Fruit fly (Drosophila melanogaster) whole organism, embryonic: Measurements from ENCODE around the gene CG9667.
A peak's percentile ranks its signal among the peaks of the same experiment; 100 is the strongest.

Source experiments
- Aef1 ChIP-seq: fragments of 200-800 bp; sonication (Bioruptor generic); IDR thresholded peaks from 3 replicates; pipeline ENCODE4 v1.3.6; 2022; ENCODE audit warnings: missing biosample characterization, missing genetic modification characterization
- CG10366 ChIP-seq: fragments of 200-800 bp; sonication (Bioruptor generic); IDR thresholded peaks from 2 replicates; pipeline ENCODE4 v1.3.6; 2022; ENCODE audit warnings: missing biosample characterization, missing genetic modification characterization
- CG12744 ChIP-seq: fragments of 200-800 bp; sonication (Bioruptor generic); optimal IDR thresholded peaks from 2 replicates; lab custom pipeline; 2016; ENCODE audit warnings: missing biosample characterization, missing genetic modification characterization
- CG13123 ChIP-seq: fragments of 200-800 bp; sonication (Bioruptor generic); optimal IDR thresholded peaks from 2 replicates; lab custom pipeline; 2016; ENCODE audit warnings: missing biosample characterization, missing genetic modification characterization
- CG13287 ChIP-seq: fragments of 200-800 bp; sonication (Bioruptor generic); IDR thresholded peaks from 2 replicates; pipeline ENCODE4 v1.3.6; 2022; ENCODE audit warnings: missing biosample characterization, missing genetic modification characterization; ENCODE audit not compliant: partially characterized antibody
- CG14710 ChIP-seq: fragments of 200-800 bp; sonication (Bioruptor generic); optimal IDR thresholded peaks from 3 replicates; lab custom pipeline; 2019; ENCODE audit warnings: missing biosample characterization, mild to moderate bottlenecking, missing genetic modification characterization, moderate library complexity
- CG14965 ChIP-seq: fragments of 200-800 bp; sonication (Bioruptor generic); optimal IDR thresholded peaks from 2 replicates; lab custom pipeline; 2016; ENCODE audit warnings: missing biosample characterization, missing genetic modification characterization, borderline replicate concordance
- CG15073 ChIP-seq: fragments of 200-800 bp; sonication (Bioruptor generic); optimal IDR thresholded peaks from 2 replicates; lab custom pipeline; 2016; ENCODE audit warnings: missing biosample characterization, missing genetic modification characterization
- CG15269 ChIP-seq: fragments of 200-800 bp; sonication (Bioruptor generic); optimal IDR thresholded peaks from 2 replicates; lab custom pipeline; 2018; ENCODE audit warnings: missing biosample characterization, mild to moderate bottlenecking, missing genetic modification characterization, moderate library complexity
- CG15514 ChIP-seq: fragments of 200-800 bp; sonication (Bioruptor generic); optimal IDR thresholded peaks from 3 replicates; lab custom pipeline; 2017; ENCODE audit warnings: missing biosample characterization, missing genetic modification characterization, mild to moderate bottlenecking, moderate library complexity, missing genetic modification reagents
- CG16815 ChIP-seq: fragments of 200-800 bp; sonication (Bioruptor generic); optimal IDR thresholded peaks from 3 replicates; lab custom pipeline; 2017; ENCODE audit warnings: missing biosample characterization, mild to moderate bottlenecking, missing genetic modification characterization
- CG17328 ChIP-seq: fragments of 200-800 bp; sonication (Bioruptor generic); IDR thresholded peaks from 2 replicates; pipeline ENCODE4 v1.3.6; 2022; ENCODE audit warnings: missing biosample characterization, missing genetic modification characterization
- CG17568 ChIP-seq: fragments of 200-800 bp; sonication (Bioruptor generic); optimal IDR thresholded peaks from 2 replicates; lab custom pipeline; 2018; ENCODE audit warnings: missing biosample characterization, mild to moderate bottlenecking, missing genetic modification characterization, moderate library complexity
- CG18599 ChIP-seq: fragments of 200-800 bp; sonication (Bioruptor generic); optimal IDR thresholded peaks from 3 replicates; lab custom pipeline; 2017; ENCODE audit warnings: missing biosample characterization, missing genetic modification characterization, mild to moderate bottlenecking, moderate library complexity, missing genetic modification reagents
- CG2712 ChIP-seq: fragments of 200-800 bp; optimal IDR thresholded peaks from 3 replicates; lab custom pipeline; 2019; ENCODE audit warnings: missing biosample characterization, mild to moderate bottlenecking, missing genetic modification characterization, moderate library complexity
- CG30431 ChIP-seq: fragments of 200-800 bp; sonication (Bioruptor generic); optimal IDR thresholded peaks from 2 replicates; lab custom pipeline; 2017; ENCODE audit warnings: missing biosample characterization, missing genetic modification characterization
- CG4328 ChIP-seq: fragments of 200-800 bp; sonication (Bioruptor generic); optimal IDR thresholded peaks from 3 replicates; lab custom pipeline; 2017; ENCODE audit warnings: missing biosample characterization, missing genetic modification reagents, missing genetic modification characterization
- CG7928 ChIP-seq: fragments of 200-800 bp; sonication (Bioruptor generic); optimal IDR thresholded peaks from 2 replicates; lab custom pipeline; 2017; ENCODE audit warnings: missing biosample characterization, mild to moderate bottlenecking, missing genetic modification characterization
- CG7963 ChIP-seq: fragments of 200-800 bp; sonication (Bioruptor generic); IDR thresholded peaks from 3 replicates; pipeline ENCODE4 v1.3.6; 2022; ENCODE audit warnings: missing biosample characterization, missing genetic modification characterization; ENCODE audit not compliant: partially characterized antibody
- CG7987 ChIP-seq: fragments of 200-800 bp; sonication (Bioruptor generic); optimal IDR thresholded peaks from 2 replicates; lab custom pipeline; 2018; ENCODE audit warnings: missing biosample characterization, mild to moderate bottlenecking, missing genetic modification characterization, moderate library complexity
- CkIIα-i1 ChIP-seq: fragments of 200-800 bp; sonication (Bioruptor generic); IDR thresholded peaks from 2 replicates; pipeline ENCODE4 v1.3.6; 2022; ENCODE audit warnings: missing biosample characterization, missing genetic modification characterization
- Ets65A ChIP-seq: fragments of 200-800 bp; sonication (Bioruptor generic); peaks from one replicate; lab custom pipeline; 2016; ENCODE audit warnings: missing biosample characterization, missing genetic modification characterization
- Lim3 ChIP-seq: fragments of 200-800 bp; sonication (Bioruptor generic); IDR thresholded peaks from 2 replicates; pipeline ENCODE4 v1.3.6; 2022; ENCODE audit warnings: missing biosample characterization, missing genetic modification characterization
- NFAT ChIP-seq: fragments of 200-800 bp; sonication (Bioruptor generic); IDR thresholded peaks from 2 replicates; pipeline ENCODE4 v1.3.6; 2022; ENCODE audit warnings: missing biosample characterization, missing genetic modification characterization
- Nf-YB ChIP-seq: fragments of 200-800 bp; sonication (Bioruptor generic); optimal IDR thresholded peaks from 3 replicates; lab custom pipeline; 2019; ENCODE audit warnings: missing biosample characterization, mild to moderate bottlenecking, missing genetic modification characterization, moderate library complexity
- Oli ChIP-seq: fragments of 200-800 bp; sonication (Bioruptor generic); optimal IDR thresholded peaks from 2 replicates; lab custom pipeline; 2018; ENCODE audit warnings: missing biosample characterization, mild to moderate bottlenecking, missing genetic modification characterization, moderate library complexity
- Poxn ChIP-seq: fragments of 200-800 bp; sonication (Bioruptor generic); IDR thresholded peaks from 2 replicates; pipeline ENCODE4 v1.3.6; 2022; ENCODE audit warnings: missing biosample characterization, missing genetic modification characterization
- Scr ChIP-seq: fragments of 200-800 bp; sonication (Bioruptor generic); IDR thresholded peaks from 2 replicates; pipeline ENCODE4 v1.3.6; 2022; ENCODE audit warnings: missing biosample characterization, missing genetic modification characterization; ENCODE audit not compliant: partially characterized antibody
- Sin3A ChIP-seq: fragments of >200 bp; optimal IDR thresholded peaks from 2 replicates; lab custom pipeline; 2018
- al ChIP-seq: fragments of 200-800 bp; sonication (Bioruptor generic); IDR thresholded peaks from 2 replicates; pipeline ENCODE4 v1.3.6; 2022; ENCODE audit warnings: missing biosample characterization, missing genetic modification characterization
- amos ChIP-seq: fragments of 200-800 bp; sonication (Bioruptor generic); IDR thresholded peaks from 2 replicates; pipeline ENCODE4 v1.3.6; 2022; ENCODE audit warnings: missing biosample characterization, missing genetic modification characterization; ENCODE audit not compliant: partially characterized antibody
- ash1 ChIP-seq: fragments of 200-800 bp; sonication (Bioruptor generic); optimal IDR thresholded peaks from 2 replicates; lab custom pipeline; 2018; ENCODE audit warnings: missing biosample characterization, mild to moderate bottlenecking, missing genetic modification characterization
- ato ChIP-seq: fragments of 200-800 bp; sonication (Bioruptor generic); IDR thresholded peaks from 2 replicates; pipeline ENCODE4 v1.3.6; 2022; ENCODE audit warnings: missing biosample characterization, missing genetic modification characterization; ENCODE audit not compliant: partially characterized antibody
- br ChIP-seq: fragments of >200 bp; optimal IDR thresholded peaks from 2 replicates; lab custom pipeline; 2017
- bsh ChIP-seq, 2 experiments: fragments of 200-800 bp; sonication (Bioruptor generic); optimal IDR thresholded peaks; 2 replicates each; lab custom pipeline; 2017 to 2018; ENCODE audit warnings: mild to moderate bottlenecking in 2 of 2, missing biosample characterization in 2 of 2, missing genetic modification characterization in 2 of 2, moderate library complexity in 1 of 2
- gro ChIP-seq: fragments of 200-800 bp; sonication (Bioruptor generic); optimal IDR thresholded peaks from 2 replicates; lab custom pipeline; 2016; ENCODE audit warnings: missing biosample characterization, missing genetic modification characterization
- hb ChIP-seq: fragments of 200-800 bp; sonication (Bioruptor generic); IDR thresholded peaks from 3 replicates; pipeline ENCODE4 v1.3.6; 2022; ENCODE audit warnings: missing biosample characterization, missing genetic modification characterization; ENCODE audit not compliant: partially characterized antibody
- insv ChIP-seq, 2 experiments: fragments of 200-800 bp; sonication (Bioruptor generic); optimal IDR thresholded peaks; 3 replicates each; lab custom pipeline; 2016 to 2018; ENCODE audit warnings: missing biosample characterization in 2 of 2, missing genetic modification characterization in 2 of 2
- kah ChIP-seq: fragments of 200-800 bp; sonication (Bioruptor generic); optimal IDR thresholded peaks from 2 replicates; lab custom pipeline; 2018; ENCODE audit warnings: missing biosample characterization, mild to moderate bottlenecking, missing genetic modification characterization
- lola ChIP-seq, 3 experiments: fragments of >200 bp in 2 of 3; fragments of 200-800 bp in 1 of 3; sonication (Bioruptor generic) in 1 of 3; optimal IDR thresholded peaks; 2 replicates each; lab custom pipeline; 2017 to 2019; ENCODE audit warnings: missing biosample characterization in 3 of 3, missing genetic modification characterization in 3 of 3, mild to moderate bottlenecking in 1 of 3, moderate library complexity in 1 of 3
- nau ChIP-seq: fragments of 200-800 bp; sonication (Bioruptor generic); optimal IDR thresholded peaks from 3 replicates; lab custom pipeline; 2017; ENCODE audit warnings: missing biosample characterization, mild to moderate bottlenecking, missing genetic modification characterization, missing genetic modification reagents
- nom ChIP-seq: fragments of 200-800 bp; sonication (Bioruptor generic); optimal IDR thresholded peaks from 2 replicates; lab custom pipeline; 2017; ENCODE audit warnings: missing biosample characterization, missing genetic modification characterization, mild to moderate bottlenecking, moderate library complexity, missing genetic modification reagents
- org-1 ChIP-seq: fragments of 200-800 bp; sonication (Bioruptor generic); optimal IDR thresholded peaks from 2 replicates; lab custom pipeline; 2017; ENCODE audit warnings: missing biosample characterization, missing genetic modification characterization
- pan ChIP-seq, 4 experiments: fragments of >200 bp in 3 of 4; fragments of 200-800 bp in 1 of 4; sonication (Bioruptor generic) in 1 of 4; optimal IDR thresholded peaks in 3 of 4; IDR thresholded peaks in 1 of 4; 2 replicates each; pipeline versions ENCODE4 v1.3.6 to Lab custom; 2017 to 2022; ENCODE audit warnings: missing biosample characterization in 2 of 4, missing genetic modification characterization in 2 of 4, mixed read lengths in 1 of 4
- prd ChIP-seq, 3 experiments: fragments of >200 bp in 2 of 3; fragments of 200-800 bp in 1 of 3; sonication (Bioruptor generic) in 1 of 3; optimal IDR thresholded peaks in 2 of 3; IDR thresholded peaks in 1 of 3; 2 replicates in 2 of 3; 3 replicates in 1 of 3; pipeline versions ENCODE4 v1.3.6 to Lab custom; 2017 to 2022; ENCODE audit warnings: missing biosample characterization in 1 of 3, missing genetic modification characterization in 1 of 3
- schlank ChIP-seq: fragments of 200-800 bp; sonication (Bioruptor generic); optimal IDR thresholded peaks from 2 replicates; lab custom pipeline; 2018; ENCODE audit warnings: missing biosample characterization, mild to moderate bottlenecking, missing genetic modification characterization

The CG9667 gene

DNA sequence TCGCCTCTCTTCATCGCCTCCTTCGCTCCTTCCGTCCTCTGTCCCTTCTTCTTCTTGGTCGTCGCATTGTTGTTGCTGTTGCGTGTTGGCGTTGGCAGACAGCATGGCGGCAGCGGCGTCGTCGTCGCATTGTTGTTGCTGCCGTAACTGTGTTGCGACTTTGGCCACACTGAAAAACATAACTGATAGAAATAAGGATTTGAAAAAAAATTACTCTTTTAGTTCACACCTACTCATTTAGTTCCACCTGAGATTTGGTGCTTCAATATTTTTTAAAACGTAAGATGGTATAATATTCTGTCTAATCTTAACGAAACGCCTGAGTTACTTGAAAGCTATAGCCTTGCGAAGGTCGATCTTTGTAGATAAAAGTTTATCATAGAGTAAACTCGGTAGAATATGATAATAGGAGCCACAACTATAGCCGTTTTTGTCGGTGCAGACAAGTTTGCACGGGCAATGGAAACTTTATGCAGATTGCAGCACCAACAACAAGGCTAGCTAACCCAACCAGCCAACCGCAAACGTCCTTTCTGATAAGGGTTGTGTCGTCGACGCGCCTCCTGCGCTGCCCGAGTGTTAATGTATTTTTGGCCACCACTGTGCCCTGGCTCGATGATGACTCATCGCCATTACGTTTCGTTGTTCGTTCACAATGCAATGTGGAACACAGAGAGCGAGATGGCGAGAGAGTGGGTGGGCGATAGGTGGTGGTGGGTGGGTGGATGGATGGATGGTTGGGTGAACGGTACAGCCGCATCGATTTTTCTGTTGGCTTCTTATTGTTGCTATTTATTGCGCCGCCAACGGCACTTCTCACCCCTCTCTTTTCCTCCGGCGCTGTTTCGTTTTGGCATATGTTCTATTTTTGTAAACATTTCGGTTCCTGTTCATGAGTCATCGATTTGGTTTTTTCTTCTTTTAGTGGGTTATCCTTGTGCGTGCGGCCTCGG is 13.0 kb downstream of the CG9667 start (continued):
- TF ChIP-seq al (GFP tag; lab: Robert Waterston, UW) (no peak), ato (no peak), Lim3 (no peak), prd (optimal IDR thresholded peaks at IDR 0.05; lab: Kevin White, UChicago) (no peak), prd (GFP tag; IDR thresholded peaks at IDR 0.05; lab: Robert Waterston, UW) (peak; percentile 50; the same call in 2 of the 3 replicates), CG30431 (peak; percentile 75), CG17328 (GFP tag; lab: Robert Waterston, UW) (peak; percentile 65), br (lab: Kevin White, UChicago) (no peak), schlank (peak; percentile 21), Scr (GFP tag; lab: Robert Waterston, UW) (no peak), CG14965 (GFP tag; lab: Kevin White, UChicago) (peak; percentile 60), CG14710 (tag; lab: Kevin White, UChicago) (peak; percentile 66), ash1 (GFP tag; lab: Kevin White, UChicago) (no peak), CG18599 (peak; percentile 89), pan (optimal IDR thresholded peaks at IDR 0.05; lab: Kevin White, UChicago) (no peak), pan (GFP tag; optimal IDR thresholded peaks at IDR 0.05 in 1 of 2, IDR thresholded peaks at IDR 0.05 in 1 of 2) (peak in 1 of 2 experiments; percentile 46), Nf-YB (GFP tag; lab: Kevin White, UChicago) (peak; percentile 73), hb (GFP tag; lab: Robert Waterston, UW) (no peak), CG10366 (peak; percentile 57; the same call in 1 of the 2 replicates), kah (GFP tag; lab: Kevin White, UChicago) (peak; percentile 16), bsh (GFP tag; optimal IDR thresholded peaks at IDR 0.05; lab: Kevin White, UChicago) (peak; percentile 80), NFAT (peak; percentile 6; the same call in 1 of the 2 replicates), Poxn (GFP tag; lab: Robert Waterston, UW) (peak; percentile 20; the same call in 1 of the 2 replicates), amos (no peak), CG15269 (peak; percentile 79), nom (GFP tag; lab: Kevin White, UChicago) (peak; percentile 76), CG2712 (peak; percentile 99), nau (GFP tag; lab: Kevin White, UChicago) (peak; percentile 64), lola (GFP tag; optimal IDR thresholded peaks at IDR 0.05; lab: Kevin White, UChicago) (peak in 1 of 3 experiments; percentile 82), Sin3A (lab: Kevin White, UChicago) (no peak), CG15514 (peak; percentile 69), CG4328 (peak; percentile 21), CG12744 (GFP tag; lab: Kevin White, UChicago) (peak; percentile 63), CG7963 (no peak), gro (peak; percentile 8), org-1 (peak; percentile 88), CG13287 (no peak), CG17568 (GFP tag; lab: Kevin White, UChicago) (peak; percentile 77), CG13123 (GFP tag; lab: Kevin White, UChicago) (peak; percentile 52), Aef1 (GFP tag; lab: Robert Waterston, UW) (peak; percentile 70), Ets65A (peak; percentile 96), CG16815 (GFP tag; lab: Kevin White, UChicago) (peak; percentile 63), insv (GFP tag; optimal IDR thresholded peaks at IDR 0.05; lab: Kevin White, UChicago) (no peak), CkIIα-i1 (no peak), CG7987 (GFP tag; lab: Kevin White, UChicago) (peak; percentile 13), CG7928 (GFP tag; lab: Kevin White, UChicago) (peak; percentile 48), Oli (peak; percentile 86), CG15073 (GFP tag; lab: Kevin White, UChicago) (peak; percentile 97)
